Fruit fly (Drosophila melanogaster) whole organism, embryonic: Measurements from ENCODE around the gene Efhc1.1.

ENCODE experiments used
- Bteb2 ChIP-seq: fragments of 200-800 bp; sonication (Bioruptor generic); optimal IDR thresholded peaks from 2 replicates; lab custom pipeline; 2016; ENCODE audit warnings: missing biosample characterization, missing genetic modification characterization
- CG10565 ChIP-seq: fragments of 200-800 bp; sonication (Bioruptor generic); optimal IDR thresholded peaks from 3 replicates; lab custom pipeline; 2016; ENCODE audit warnings: missing biosample characterization, mild to moderate bottlenecking, missing genetic modification characterization
- CG10654 ChIP-seq: fragments of 200-800 bp; sonication (Bioruptor generic); optimal IDR thresholded peaks from 2 replicates; lab custom pipeline; 2016; ENCODE audit warnings: missing biosample characterization, missing genetic modification characterization
- CG11398 ChIP-seq: fragments of 200-800 bp; sonication (Bioruptor generic); optimal IDR thresholded peaks from 2 replicates; lab custom pipeline; 2016; ENCODE audit warnings: missing biosample characterization, missing genetic modification characterization
- CG13624 ChIP-seq: fragments of 200-800 bp; sonication (Bioruptor generic); optimal IDR thresholded peaks from 2 replicates; lab custom pipeline; 2016; ENCODE audit warnings: missing biosample characterization, missing genetic modification characterization
- CG14441 ChIP-seq: fragments of 200-800 bp; sonication (Bioruptor generic); IDR thresholded peaks from 2 replicates; pipeline ENCODE4 v1.3.6; 2022; ENCODE audit warnings: missing biosample characterization, missing genetic modification characterization
- CG15269 ChIP-seq: fragments of 200-800 bp; sonication (Bioruptor generic); optimal IDR thresholded peaks from 2 replicates; lab custom pipeline; 2018; ENCODE audit warnings: missing biosample characterization, mild to moderate bottlenecking, missing genetic modification characterization, moderate library complexity
- CG15601 ChIP-seq: fragments of 200-800 bp; sonication (Bioruptor generic); optimal IDR thresholded peaks from 3 replicates; lab custom pipeline; 2019; ENCODE audit warnings: missing biosample characterization, mild to moderate bottlenecking, missing genetic modification characterization, moderate library complexity
- CG1602 ChIP-seq: fragments of 200-800 bp; sonication (Bioruptor generic); optimal IDR thresholded peaks from 3 replicates; lab custom pipeline; 2016; ENCODE audit warnings: missing biosample characterization, missing genetic modification characterization
- CG17361 ChIP-seq: fragments of 200-800 bp; sonication (Bioruptor generic); IDR thresholded peaks from 3 replicates; pipeline ENCODE4 v1.3.6; 2022; ENCODE audit warnings: missing biosample characterization, missing genetic modification characterization
- CG17829 ChIP-seq: fragments of 200-800 bp; optimal IDR thresholded peaks from 2 replicates; lab custom pipeline; 2019; ENCODE audit warnings: missing biosample characterization, mild to moderate bottlenecking, missing genetic modification characterization, moderate library complexity
- CG2889 ChIP-seq: fragments of 200-800 bp; sonication (Bioruptor generic); IDR thresholded peaks from 3 replicates; pipeline ENCODE4 v1.3.6; 2022; ENCODE audit warnings: missing biosample characterization, missing genetic modification characterization
- CG3281 ChIP-seq: fragments of 200-800 bp; sonication (Bioruptor generic); optimal IDR thresholded peaks from 3 replicates; lab custom pipeline; 2017; ENCODE audit warnings: missing biosample characterization, mild to moderate bottlenecking, missing genetic modification characterization
- CG5180 ChIP-seq: fragments of 200-800 bp; sonication (Bioruptor generic); optimal IDR thresholded peaks from 3 replicates; lab custom pipeline; 2017; ENCODE audit warnings: missing biosample characterization, missing genetic modification characterization, mild to moderate bottlenecking, moderate library complexity, missing genetic modification reagents
- CG6272 ChIP-seq: fragments of 200-800 bp; sonication (Bioruptor generic); IDR thresholded peaks from 2 replicates; pipeline ENCODE4 v1.3.6; 2022; ENCODE audit warnings: missing biosample characterization, missing genetic modification characterization
- CG6791 ChIP-seq: fragments of 200-800 bp; sonication (Bioruptor generic); IDR thresholded peaks from 3 replicates; pipeline ENCODE4 v1.3.6; 2022; ENCODE audit warnings: missing biosample characterization, missing genetic modification characterization; ENCODE audit not compliant: partially characterized antibody
- CG7372 ChIP-seq: fragments of 200-800 bp; sonication (Bioruptor generic); IDR thresholded peaks from 2 replicates; pipeline ENCODE4 v1.3.6; 2022; ENCODE audit warnings: missing biosample characterization, missing genetic modification characterization
- CG8290 ChIP-seq, 3 experiments: fragments of 200-800 bp; sonication (Bioruptor generic); optimal IDR thresholded peaks; 2 replicates each; lab custom pipeline; 2016 to 2019; ENCODE audit warnings: missing biosample characterization in 3 of 3, missing genetic modification characterization in 3 of 3, mild to moderate bottlenecking in 2 of 3, moderate library complexity in 1 of 3
- CG8478 ChIP-seq: fragments of >200 bp; optimal IDR thresholded peaks from 2 replicates; lab custom pipeline; 2018
- CG8924 ChIP-seq: fragments of 200-800 bp; optimal IDR thresholded peaks from 3 replicates; lab custom pipeline; 2019; ENCODE audit warnings: missing biosample characterization, mild to moderate bottlenecking, missing genetic modification characterization, moderate library complexity
- Dfd ChIP-seq, 2 experiments: fragments of >200 bp; optimal IDR thresholded peaks; 2 replicates each; lab custom pipeline; 2017; ENCODE audit warnings: missing biosample characterization in 2 of 2, missing genetic modification characterization in 2 of 2
- Doc2 ChIP-seq: fragments of 200-800 bp; sonication (Bioruptor generic); IDR thresholded peaks from 2 replicates; pipeline ENCODE4 v1.3.6; 2022; ENCODE audit warnings: missing biosample characterization, missing genetic modification characterization
- Elba2 ChIP-seq: fragments of 200-800 bp; sonication (Bioruptor generic); optimal IDR thresholded peaks from 3 replicates; lab custom pipeline; 2016; ENCODE audit warnings: missing biosample characterization, missing genetic modification characterization
- HLH4C ChIP-seq: fragments of 200-800 bp; sonication (Bioruptor generic); IDR thresholded peaks from 3 replicates; pipeline ENCODE4 v1.3.6; 2022; ENCODE audit warnings: missing biosample characterization, missing genetic modification characterization; ENCODE audit not compliant: partially characterized antibody
- Hr3 ChIP-seq: fragments of 200-800 bp; sonication (Bioruptor generic); optimal IDR thresholded peaks from 3 replicates; lab custom pipeline; 2016; ENCODE audit warnings: missing biosample characterization, missing genetic modification characterization
- Lpt ChIP-seq: fragments of >200 bp; optimal IDR thresholded peaks from 2 replicates; lab custom pipeline; 2018; ENCODE audit warnings: missing biosample characterization, missing genetic modification characterization
- MBD-R2 ChIP-seq: fragments of 200-800 bp; sonication (Bioruptor generic); IDR thresholded peaks from 2 replicates; pipeline ENCODE4 v1.3.6; 2022; ENCODE audit warnings: missing biosample characterization, missing genetic modification characterization
- Myb ChIP-seq: fragments of 200-800 bp; sonication (Bioruptor generic); optimal IDR thresholded peaks from 2 replicates; lab custom pipeline; 2016; ENCODE audit warnings: missing biosample characterization, missing genetic modification characterization
- NC2α ChIP-seq: fragments of 200-800 bp; sonication (Bioruptor generic); optimal IDR thresholded peaks from 2 replicates; lab custom pipeline; 2016; ENCODE audit warnings: missing biosample characterization, missing genetic modification characterization
- Nf-YA ChIP-seq: fragments of 200-800 bp; sonication (Bioruptor generic); IDR thresholded peaks from 2 replicates; pipeline ENCODE4 v1.3.6; 2022; ENCODE audit warnings: missing biosample characterization, missing genetic modification characterization
- Oli ChIP-seq: fragments of 200-800 bp; sonication (Bioruptor generic); optimal IDR thresholded peaks from 2 replicates; lab custom pipeline; 2018; ENCODE audit warnings: missing biosample characterization, mild to moderate bottlenecking, missing genetic modification characterization, moderate library complexity
- Pdp1 ChIP-seq, 2 experiments: fragments of 200-800 bp; sonication (Bioruptor generic); optimal IDR thresholded peaks; 3 replicates each; lab custom pipeline; 2016; ENCODE audit warnings: missing biosample characterization in 2 of 2, missing genetic modification characterization in 2 of 2, mild to moderate bottlenecking in 1 of 2, moderate library complexity in 1 of 2
- Ravus ChIP-seq: fragments of 200-800 bp; sonication (Bioruptor generic); IDR thresholded peaks from 2 replicates; pipeline ENCODE4 v1.3.6; 2022; ENCODE audit warnings: missing biosample characterization, missing genetic modification characterization
- Six4 ChIP-seq: fragments of 200-800 bp; sonication (Bioruptor generic); optimal IDR thresholded peaks from 2 replicates; lab custom pipeline; 2016; ENCODE audit warnings: missing biosample characterization, missing genetic modification characterization
- bab2 ChIP-seq: fragments of 200-800 bp; sonication (Bioruptor generic); optimal IDR thresholded peaks from 2 replicates; lab custom pipeline; 2016; ENCODE audit warnings: missing biosample characterization, missing genetic modification characterization
- caup ChIP-seq: fragments of 200-800 bp; sonication (Bioruptor generic); optimal IDR thresholded peaks from 3 replicates; lab custom pipeline; 2017; ENCODE audit warnings: missing biosample characterization, mild to moderate bottlenecking, missing genetic modification characterization, moderate library complexity; ENCODE audit not compliant: severe bottlenecking
- eve ChIP-seq, 2 experiments: fragments of >200 bp; optimal IDR thresholded peaks; 2 replicates each; lab custom pipeline; 2017; ENCODE audit warnings: missing biosample characterization in 2 of 2, missing genetic modification characterization in 2 of 2
- gt ChIP-seq: fragments of 200-800 bp; sonication (Bioruptor generic); IDR thresholded peaks from 2 replicates; pipeline ENCODE4 v1.3.6; 2022; ENCODE audit warnings: missing biosample characterization, missing genetic modification characterization
- hkb ChIP-seq, 2 experiments: fragments of 200-800 bp in 1 of 2; fragments of >200 bp in 1 of 2; sonication (Bioruptor generic) in 1 of 2; IDR thresholded peaks in 1 of 2; optimal IDR thresholded peaks in 1 of 2; 2 replicates each; pipeline versions ENCODE4 v1.3.6 to Lab custom; 2017 to 2022; ENCODE audit warnings: missing biosample characterization in 1 of 2, missing genetic modification characterization in 1 of 2
- lilli ChIP-seq: fragments of 200-800 bp; sonication (Bioruptor generic); optimal IDR thresholded peaks from 3 replicates; lab custom pipeline; 2016; ENCODE audit warnings: missing biosample characterization, missing genetic modification characterization
- lov ChIP-seq, 2 experiments: fragments of 200-800 bp in 1 of 2; fragments of >200 bp in 1 of 2; sonication (Bioruptor generic) in 1 of 2; IDR thresholded peaks in 1 of 2; optimal IDR thresholded peaks in 1 of 2; 2 replicates in 1 of 2; 3 replicates in 1 of 2; pipeline versions ENCODE4 v1.3.6 to Lab custom; 2017 to 2022; ENCODE audit warnings: missing biosample characterization in 1 of 2, missing genetic modification characterization in 1 of 2
- mirr ChIP-seq: fragments of 200-800 bp; sonication (Bioruptor generic); optimal IDR thresholded peaks from 3 replicates; lab custom pipeline; 2018; ENCODE audit warnings: missing biosample characterization, mild to moderate bottlenecking, missing genetic modification characterization
- peb ChIP-seq: fragments of 200-800 bp; sonication (Bioruptor generic); IDR thresholded peaks from 2 replicates; pipeline ENCODE4 v1.3.6; 2022; ENCODE audit warnings: missing biosample characterization, missing genetic modification characterization
- ranshi ChIP-seq: fragments of 200-800 bp; sonication (Bioruptor generic); IDR thresholded peaks from 2 replicates; pipeline ENCODE4 v1.3.6; 2022; ENCODE audit warnings: missing biosample characterization, missing genetic modification characterization
- rib ChIP-seq: fragments of 200-800 bp; sonication (Bioruptor generic); IDR thresholded peaks from 2 replicates; pipeline ENCODE4 v1.3.6; 2022; ENCODE audit warnings: missing biosample characterization, missing genetic modification characterization
- sima ChIP-seq: fragments of 200-800 bp; sonication (Bioruptor generic); optimal IDR thresholded peaks from 2 replicates; lab custom pipeline; 2016; ENCODE audit warnings: missing biosample characterization, missing genetic modification characterization
- sna ChIP-seq: fragments of 200-800 bp; sonication (Bioruptor generic); IDR thresholded peaks from 2 replicates; pipeline ENCODE4 v1.3.6; 2022; ENCODE audit warnings: missing biosample characterization, missing genetic modification characterization; ENCODE audit not compliant: partially characterized antibody
- tgo ChIP-seq: fragments of 200-800 bp; sonication (Bioruptor generic); IDR thresholded peaks from 3 replicates; pipeline ENCODE4 v1.3.6; 2022; ENCODE audit warnings: missing biosample characterization, missing genetic modification characterization
- vfl ChIP-seq: fragments of 200-800 bp; sonication (Bioruptor generic); optimal IDR thresholded peaks from 2 replicates; lab custom pipeline; 2016; ENCODE audit warnings: missing biosample characterization, missing genetic modification characterization

Efhc1.1 gene

dm6 chrX:15738890-15739550 is 44.5 kb downstream of the Efhc1.1 start, which contains the start of the genes CG11679 and CG8206 (continued):
- TF ChIP-seq CG3281 (GFP tag; lab: Kevin White, UChicago), result peak; percentile 15
- TF ChIP-seq CG5180 (GFP tag; lab: Kevin White, UChicago), result no peak
- peak; percentile 43 for TF ChIP-seq CG13624
- TF ChIP-seq Pdp1 (GFP tag; optimal IDR thresholded peaks at IDR 0.05; lab: Kevin White, UChicago), result peak; percentile 38 to 62
- TF ChIP-seq CG15269 (tag; lab: Kevin White, UChicago), result peak; percentile 32
- no peak for TF ChIP-seq sna (GFP tag; lab: Robert Waterston, UW)
- TF ChIP-seq lov (optimal IDR thresholded peaks at IDR 0.05; lab: Kevin White, UChicago), result no peak
- TF ChIP-seq lov (GFP tag; IDR thresholded peaks at IDR 0.05; lab: Robert Waterston, UW), result no peak
- no peak for TF ChIP-seq CG10565 (GFP tag; lab: Kevin White, UChicago)
- peak; percentile 83 for TF ChIP-seq Myb
- TF ChIP-seq CG8924 (tag; lab: Kevin White, UChicago), result no peak
- TF ChIP-seq CG8290 (GFP tag; optimal IDR thresholded peaks at IDR 0.05; lab: Kevin White, UChicago), result peak; percentile 6
- no peak for TF ChIP-seq CG8290 (tag; optimal IDR thresholded peaks at IDR 0.05; lab: Kevin White, UChicago)
- no peak for TF ChIP-seq CG11398 (GFP tag; lab: Kevin White, UChicago)
- no peak for TF ChIP-seq caup (GFP tag; lab: Kevin White, UChicago)
- peak; percentile 23 for TF ChIP-seq CG17829 (tag; lab: Kevin White, UChicago)
- TF ChIP-seq Bteb2, result no peak
- TF ChIP-seq lilli, result peak; percentile 60
- no peak for TF ChIP-seq CG15601 (tag; lab: Kevin White, UChicago)
- no peak for TF ChIP-seq Lpt (GFP tag; lab: Kevin White, UChicago)
- no peak for TF ChIP-seq Nf-YA (GFP tag; lab: Robert Waterston, UW)
- TF ChIP-seq CG17361, result peak; percentile 49; the same call in 2 of the 3 replicates
- TF ChIP-seq peb (GFP tag; lab: Robert Waterston, UW), result no peak
- TF ChIP-seq CG8478 (lab: Kevin White, UChicago), result no peak
- peak; percentile 21 for TF ChIP-seq bab2 (GFP tag; lab: Kevin White, UChicago)
- TF ChIP-seq NC2α (GFP tag; lab: Kevin White, UChicago), result no peak
- no peak for TF ChIP-seq Ravus (GFP tag; lab: Robert Waterston, UW)
- TF ChIP-seq CG7372, result no peak
- TF ChIP-seq CG10654 (GFP tag; lab: Kevin White, UChicago), result no peak
- TF ChIP-seq tgo, result peak; percentile 45; the same call in 1 of the 3 replicates
- TF ChIP-seq CG1602 (GFP tag; lab: Kevin White, UChicago), result no peak
- no peak for TF ChIP-seq Oli (tag; lab: Kevin White, UChicago)
- no peak for TF ChIP-seq Dfd (GFP tag; optimal IDR thresholded peaks at IDR 0.05; lab: Kevin White, UChicago)
- no peak for TF ChIP-seq CG6791 (GFP tag; lab: Robert Waterston, UW)
- peak; percentile 14 for TF ChIP-seq Hr3 (GFP tag; lab: Kevin White, UChicago)
- TF ChIP-seq sima (GFP tag; lab: Kevin White, UChicago), result no peak
- TF ChIP-seq mirr (GFP tag; lab: Kevin White, UChicago), result no peak
- TF ChIP-seq rib (GFP tag; lab: Robert Waterston, UW), result no peak
- TF ChIP-seq gt (GFP tag; lab: Robert Waterston, UW), result no peak
- TF ChIP-seq CG6272 (GFP tag; lab: Robert Waterston, UW), result 0 out of 2 replicates have a peak, but pooled peaks have one; percentile 8
- TF ChIP-seq Elba2, result no peak
- TF ChIP-seq Doc2 (GFP tag; lab: Robert Waterston, UW), result no peak
- peak; percentile 53; the same call in 2 of the 3 replicates for TF ChIP-seq HLH4C (GFP tag; lab: Robert Waterston, UW)
- TF ChIP-seq eve (GFP tag; optimal IDR thresholded peaks at IDR 0.05; lab: Kevin White, UChicago), result no peak
- no peak for TF ChIP-seq hkb (optimal IDR thresholded peaks at IDR 0.05; lab: Kevin White, UChicago)
- TF ChIP-seq hkb (GFP tag; IDR thresholded peaks at IDR 0.05; lab: Robert Waterston, UW), result no peak
- peak; percentile 45; the same call in 1 of the 2 replicates for TF ChIP-seq CG14441 (GFP tag; lab: Robert Waterston, UW)
- peak; percentile 77 for TF ChIP-seq MBD-R2
- TF ChIP-seq CG2889 (GFP tag; lab: Robert Waterston, UW), result no peak
- peak; percentile 39; the same call in 1 of the 2 replicates for TF ChIP-seq ranshi
- no peak for TF ChIP-seq Six4
- no peak for TF ChIP-seq vfl (GFP tag; lab: Kevin White, UChicago)
